Worm (Caenorhabditis elegans) whole organism, early embryonic: ENCODE data around the gene gldi-11.
A peak's percentile ranks its signal among the peaks of the same experiment; 100 is the strongest.
"Not testable (repeated sequence)": the region's sequence is repeated elsewhere in the genome, so short reads cannot be mapped to it uniquely, and the experiment has no call there.

Experiments used
- B0310.2 ChIP-seq: sonication (generic microtip); optimal IDR thresholded peaks from 2 replicates; lab custom pipeline; 2016; ENCODE audit warnings: mild to moderate bottlenecking, missing genetic modification characterization, missing compliant biosample characterization
- F13C5.2 ChIP-seq: sonication (generic microtip); optimal IDR thresholded peaks from 2 replicates; lab custom pipeline; 2017; ENCODE audit warnings: mild to moderate bottlenecking, missing genetic modification characterization, inconsistent platforms, missing compliant biosample characterization
- aly-1 ChIP-seq: sonication (generic microtip); optimal IDR thresholded peaks from 2 replicates; lab custom pipeline; 2016; ENCODE audit warnings: missing genetic modification characterization, missing compliant biosample characterization
- ama-1 ChIP-seq: fragments of 150-350 bp; optimal IDR thresholded peaks from 2 replicates; lab custom pipeline; 2014
- ceh-13 ChIP-seq: fragments of 200-800 bp; sonication (Bioruptor generic); optimal IDR thresholded peaks from 2 replicates; lab custom pipeline; 2018; ENCODE audit warnings: mild to moderate bottlenecking, missing genetic modification characterization, missing compliant biosample characterization
- ceh-36 ChIP-seq: sonication (generic microtip); optimal IDR thresholded peaks from 2 replicates; lab custom pipeline; 2016; ENCODE audit warnings: missing genetic modification characterization, inconsistent platforms, missing compliant biosample characterization
- ets-7 ChIP-seq: sonication (generic microtip); optimal IDR thresholded peaks from 2 replicates; lab custom pipeline; 2016; ENCODE audit warnings: missing genotype, missing genetic modification characterization, missing compliant biosample characterization
- flt-1 ChIP-seq: fragments of 200-800 bp; sonication (Bioruptor generic); IDR thresholded peaks from 2 replicates; pipeline ENCODE4 v1.3.6; 2022; ENCODE audit warnings: missing genetic modification characterization, missing compliant biosample characterization
- hmbx-1 ChIP-seq: sonication (generic microtip); optimal IDR thresholded peaks from 2 replicates; lab custom pipeline; 2016; ENCODE audit warnings: mild to moderate bottlenecking, missing genetic modification characterization, missing compliant biosample characterization
- hmg-4 ChIP-seq: fragments of 200-800 bp; sonication (Bioruptor generic); optimal IDR thresholded peaks from 2 replicates; lab custom pipeline; 2018; ENCODE audit warnings: mild to moderate bottlenecking, missing genetic modification characterization, missing compliant biosample characterization
- hnd-1 ChIP-seq: sonication (generic microtip); optimal IDR thresholded peaks from 2 replicates; lab custom pipeline; 2016; ENCODE audit warnings: missing genetic modification characterization, missing compliant biosample characterization
- pes-1 ChIP-seq: fragments of 200-800 bp; sonication (Bioruptor generic); IDR thresholded peaks from 2 replicates; pipeline ENCODE4 v1.3.6; 2022; ENCODE audit warnings: missing genetic modification reagents, missing genetic modification characterization, missing compliant biosample characterization
- scrt-1 ChIP-seq: fragments of 200-800 bp; sonication (Bioruptor generic); IDR thresholded peaks from 2 replicates; pipeline ENCODE4 v1.3.6; 2022; ENCODE audit warnings: missing genetic modification characterization, missing compliant biosample characterization
- sea-1 ChIP-seq: fragments of 200-800 bp; sonication (Bioruptor generic); conservative IDR thresholded peaks from 2 replicates; pipeline ENCODE4 v1.3.6; 2022; ENCODE audit warnings: missing genetic modification characterization, missing compliant biosample characterization
- tbx-11 ChIP-seq: fragments of 200-800 bp; sonication (Bioruptor generic); IDR thresholded peaks from 2 replicates; pipeline ENCODE4 v1.3.6; 2022; ENCODE audit warnings: missing genetic modification characterization, missing compliant biosample characterization
- tbx-37 ChIP-seq: fragments of 200-800 bp; sonication (Bioruptor generic); conservative IDR thresholded peaks from 2 replicates; pipeline ENCODE4 v1.3.6; 2022; ENCODE audit warnings: missing genetic modification reagents, missing genetic modification characterization, missing compliant biosample characterization
- tra-4 ChIP-seq: sonication (generic microtip); optimal IDR thresholded peaks from 2 replicates; lab custom pipeline; 2017; ENCODE audit warnings: missing genetic modification characterization, missing compliant biosample characterization

The gldi-11 gene

ce11 chrII:4918501-4919021 lies 27.0 kb downstream of the gldi-11 start:
- no peak for TF ChIP-seq B0310.2
- no peak for TF ChIP-seq flt-1
- TF ChIP-seq sea-1 (GFP tag; lab: Robert Waterston, UW) = no peak
- TF ChIP-seq pes-1 (GFP tag; lab: Robert Waterston, UW) = no peak
- TF ChIP-seq aly-1 = no peak
- no peak for TF ChIP-seq ama-1 (lab: Kevin White, UChicago)
- no peak for TF ChIP-seq ceh-36
- no peak for TF ChIP-seq ceh-13
- TF ChIP-seq tbx-11 (GFP tag; lab: Robert Waterston, UW) = no peak

- not testable (repeated sequence) for TF ChIP-seq tbx-37 (GFP tag; lab: Robert Waterston, UW); pes-1 (GFP tag; lab: Robert Waterston, UW); ceh-36
These were observed 29.1 kb downstream of the gldi-11 start, which contains the start of gene msp-31 for ce11 chrII:4916462-4916861. msp-31 (minus strand) TSS chrII:4916562.

- no peak for TF ChIP-seq tbx-11 (GFP tag; lab: Robert Waterston, UW)
- no peak for TF ChIP-seq B0310.2
- TF ChIP-seq ceh-13 = no peak
- no peak for TF ChIP-seq sea-1 (GFP tag; lab: Robert Waterston, UW)
- TF ChIP-seq flt-1 = no peak
- no peak for TF ChIP-seq hmg-4 (GFP tag; lab: Kevin White, UChicago)
- TF ChIP-seq hnd-1 (tag; lab: Kevin White, UChicago) = no peak
- no peak for TF ChIP-seq scrt-1
- no peak for TF ChIP-seq aly-1
- TF ChIP-seq tbx-37 (GFP tag; lab: Robert Waterston, UW) = no peak
- no peak for TF ChIP-seq tra-4 (tag; lab: Kevin White, UChicago)
- TF ChIP-seq hmbx-1 = no peak
- no peak for TF ChIP-seq pes-1 (GFP tag; lab: Robert Waterston, UW)
- TF ChIP-seq ets-7 (tag; lab: Kevin White, UChicago) = no peak
- no peak for TF ChIP-seq ceh-36
- no peak for TF ChIP-seq F13C5.2 (tag; lab: Kevin White, UChicago)
- no peak for TF ChIP-seq ama-1 (lab: Kevin White, UChicago)
These were observed 30.0 kb downstream of the gldi-11 start for ce11 chrII:4915572-4915971.

- no peak for TF ChIP-seq hmg-4 (GFP tag; lab: Kevin White, UChicago)
These were observed 31.4 kb downstream of the gldi-11 start, which contains the start of gene R05F9.11 for ce11 chrII:4914214-4914613. R05F9.11 (minus strand) TSS chrII:4914218.

ce11 chrII:4908160-4908559 lies 37.4 kb downstream of the gldi-11 start:
- TF ChIP-seq tbx-37 (GFP tag; lab: Robert Waterston, UW) (no peak), pes-1 (GFP tag; lab: Robert Waterston, UW) (no peak), F13C5.2 (tag; lab: Kevin White, UChicago) (no peak), flt-1 (no peak), tbx-11 (GFP tag; lab: Robert Waterston, UW) (no peak), B0310.2 (no peak), ama-1 (lab: Kevin White, UChicago) (no peak), ceh-36 (no peak), hmg-4 (GFP tag; lab: Kevin White, UChicago) (no peak), hmbx-1 (no peak), scrt-1 (no peak), ets-7 (tag; lab: Kevin White, UChicago) (no peak), aly-1 (no peak)

- TF ChIP-seq hnd-1 (tag; lab: Kevin White, UChicago) = no peak
These were observed 39.7 kb downstream of the gldi-11 start for ce11 chrII:4905883-4906282.

ce11 chrII:4905331-4905730 lies 40.3 kb downstream of the gldi-11 start:
- TF ChIP-seq hnd-1 (tag; lab: Kevin White, UChicago) = no peak
- TF ChIP-seq ama-1 (lab: Kevin White, UChicago) = no peak
- no peak for TF ChIP-seq ceh-36
- no peak for TF ChIP-seq scrt-1

ce11 chrII:4904778-4905177 lies 40.8 kb downstream of the gldi-11 start, which contains the start of gene btbd-10:
btbd-10 (plus strand) TSS chrII:4905008.
- no peak for TF ChIP-seq tbx-37 (GFP tag; lab: Robert Waterston, UW)
- TF ChIP-seq hmbx-1 = no peak
- TF ChIP-seq ama-1 (lab: Kevin White, UChicago) = no peak
- no peak for TF ChIP-seq hmg-4 (GFP tag; lab: Kevin White, UChicago)

- TF ChIP-seq F13C5.2 (tag; lab: Kevin White, UChicago) (peak; percentile 3), tbx-37 (GFP tag; lab: Robert Waterston, UW) (no peak)
These were observed 41.3 kb downstream of the gldi-11 start for ce11 chrII:4904277-4904676.

- TF ChIP-seq pes-1 (GFP tag; lab: Robert Waterston, UW); ets-7 (tag; lab: Kevin White, UChicago); scrt-1: not testable (repeated sequence)
These were observed 41.9 kb downstream of the gldi-11 start, which contains the start of gene sgt-1 for ce11 chrII:4903696-4904095. sgt-1 (minus strand) TSS chrII:4903796.
